Worm (Caenorhabditis elegans): ENCODE data around the gene W08F4.7.

Gene W08F4.7

DNA sequence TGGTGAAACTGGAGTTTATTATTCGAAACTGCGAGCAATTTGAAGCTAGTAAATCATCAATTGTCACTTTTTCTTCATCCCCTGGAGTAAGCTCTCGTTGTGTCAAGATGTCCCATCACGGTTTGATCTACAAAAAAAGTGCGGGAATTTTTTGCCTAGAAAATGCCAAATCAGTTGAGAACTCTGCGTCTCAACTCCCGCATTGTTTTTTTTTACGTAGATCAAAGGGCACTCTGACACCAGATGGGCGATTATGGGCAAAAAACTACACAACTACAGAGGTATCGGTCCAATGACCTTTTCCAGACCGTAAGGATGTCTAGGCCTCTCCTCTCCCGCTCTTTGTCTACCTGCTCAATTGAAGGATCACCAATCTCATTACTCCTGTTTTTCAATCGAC, 10.0 kb upstream of the W08F4.7 start, which contains the start of gene fbxb-34:
TSS of gene fbxb-34 (plus strand) at position 301 of the 400 bp plus-strand sequence.
- no peak for TF ChIP-seq sptf-1 (tag; optimal IDR thresholded peaks at IDR 0.05)
- no peak for TF ChIP-seq blmp-1 (tag; optimal IDR thresholded peaks at IDR 0.05)
- no peak for TF ChIP-seq mls-2 (tag; optimal IDR thresholded peaks at IDR 0.05)
- TF ChIP-seq cnd-1 (tag; optimal IDR thresholded peaks at IDR 0.05) = no peak
- TF ChIP-seq zip-8 (tag; optimal IDR thresholded peaks at IDR 0.05) = no peak

DNA sequence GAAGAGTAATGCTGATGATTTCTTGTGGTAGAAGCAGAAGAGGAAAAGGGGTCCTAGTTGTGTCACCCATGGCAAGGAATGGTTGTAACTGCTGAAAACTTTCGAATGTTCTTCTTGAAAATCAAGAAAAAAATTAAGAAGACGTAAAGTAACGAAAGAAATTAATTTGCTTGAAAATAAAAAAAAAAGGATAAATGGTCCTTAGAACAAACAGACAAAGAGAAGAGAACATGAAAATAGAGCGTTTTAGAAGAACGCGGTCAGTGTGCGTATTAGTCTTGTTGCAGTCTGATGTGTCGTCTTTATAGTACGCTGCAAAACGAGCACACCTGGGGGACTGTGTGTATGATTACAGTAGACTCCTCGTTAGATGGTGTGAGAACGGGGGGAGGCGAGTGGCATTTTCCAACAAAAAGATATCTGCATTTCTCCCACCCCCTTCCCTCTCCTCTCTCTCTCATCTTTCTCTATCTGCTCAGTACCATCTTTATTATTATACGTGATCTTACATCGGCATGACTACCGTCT, 6.9 kb upstream of the W08F4.7 start, which contains the start of the genes W08F4.12 and W08F4.13:
TSS of gene W08F4.12 (minus strand) at position 101 of the 528 bp plus-strand sequence.
TSS of gene W08F4.13 (plus strand) at position 478 of the 528 bp plus-strand sequence.
- TF ChIP-seq nhr-28 (tag; optimal IDR thresholded peaks at IDR 0.05) (no peak), nhr-12 (tag; optimal IDR thresholded peaks at IDR 0.05) (no peak), lin-32 (GFP tag; optimal IDR thresholded peaks at IDR 0.05) (no peak), ceh-39 (tag; optimal IDR thresholded peaks at IDR 0.05) (no peak), unc-39 (tag; optimal IDR thresholded peaks at IDR 0.05) (no peak), hlh-1 (tag; optimal IDR thresholded peaks at IDR 0.05) (no peak), lsy-2 (tag; optimal IDR thresholded peaks at IDR 0.05) (no peak), zip-8 (tag; optimal IDR thresholded peaks at IDR 0.05) (no peak), sem-2 (GFP tag; optimal IDR thresholded peaks at IDR 0.05) (no peak), cnd-1 (tag; optimal IDR thresholded peaks at IDR 0.05) (no peak), nhr-76 (tag; optimal IDR thresholded peaks at IDR 0.05) (no peak), nhr-237 (tag; optimal IDR thresholded peaks at IDR 0.05) (no peak), pha-4 (tag; optimal IDR thresholded peaks at IDR 0.05) (no peak), elt-1 (tag; optimal IDR thresholded peaks at IDR 0.05; ENCODE audit: borderline replicate concordance, insufficient read depth) (no peak), ceh-43 (GFP tag; optimal IDR thresholded peaks at IDR 0.05) (no peak), drap-1 (GFP tag; optimal IDR thresholded peaks at IDR 0.05) (no peak), unc-62 (GFP tag; optimal IDR thresholded peaks at IDR 0.05) (no peak), sptf-1 (tag; optimal IDR thresholded peaks at IDR 0.05) (no peak), ces-1 (GFP tag; optimal IDR thresholded peaks at IDR 0.05) (no peak), snpc-4 (tag; optimal IDR thresholded peaks at IDR 0.05) (no peak)

DNA sequence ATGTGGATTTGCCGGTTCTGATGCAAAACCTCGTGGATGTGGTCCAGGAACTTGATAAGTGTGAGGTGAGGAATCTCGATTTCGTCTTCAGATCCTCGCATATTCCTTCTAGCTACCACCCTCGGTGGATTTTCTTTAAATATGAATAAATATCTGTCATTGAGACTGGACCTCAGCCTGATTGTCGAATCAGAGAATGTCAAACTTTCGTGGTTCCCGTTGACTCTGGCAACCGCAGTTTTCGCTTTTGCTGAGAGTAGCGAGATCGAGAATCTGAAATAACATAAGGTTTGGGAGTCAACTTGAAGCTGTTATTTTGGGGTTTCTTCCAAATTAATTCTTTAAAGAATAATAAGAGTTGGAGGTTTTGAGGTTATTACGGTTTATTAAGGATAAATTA, 5.1 kb upstream of the W08F4.7 start, which contains the start of gene fbxb-14:
TSS of gene fbxb-14 (minus strand) at position 101 of the 400 bp plus-strand sequence.
- TF ChIP-seq nhr-12 (tag; optimal IDR thresholded peaks at IDR 0.05) = no peak
- no peak for TF ChIP-seq nhr-2 (tag; optimal IDR thresholded peaks at IDR 0.05)
- no peak for TF ChIP-seq elt-3 (tag; optimal IDR thresholded peaks at IDR 0.05)

DNA sequence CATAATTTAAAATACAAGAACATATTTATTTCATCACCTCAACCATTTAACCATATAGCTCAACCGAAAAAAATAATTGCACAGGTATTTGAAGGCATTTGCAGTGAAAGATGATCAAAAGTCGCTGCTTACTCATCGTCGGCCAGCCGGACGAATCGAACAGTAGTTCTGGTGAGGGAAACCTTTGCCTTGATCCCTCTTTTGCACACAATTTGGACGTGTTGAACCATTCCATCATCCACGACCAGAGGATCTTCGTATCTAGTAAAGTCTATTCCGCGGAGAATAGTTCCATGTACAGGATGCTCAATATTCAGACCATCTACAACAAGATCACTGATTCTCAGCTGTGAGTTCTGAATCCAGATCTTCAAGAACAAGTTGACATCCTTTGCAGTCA, 4.5 kb upstream of the W08F4.7 start:
- TF ChIP-seq cnd-1 (tag; optimal IDR thresholded peaks at IDR 0.05) (no peak), nhr-28 (tag; optimal IDR thresholded peaks at IDR 0.05) (no peak)

DNA sequence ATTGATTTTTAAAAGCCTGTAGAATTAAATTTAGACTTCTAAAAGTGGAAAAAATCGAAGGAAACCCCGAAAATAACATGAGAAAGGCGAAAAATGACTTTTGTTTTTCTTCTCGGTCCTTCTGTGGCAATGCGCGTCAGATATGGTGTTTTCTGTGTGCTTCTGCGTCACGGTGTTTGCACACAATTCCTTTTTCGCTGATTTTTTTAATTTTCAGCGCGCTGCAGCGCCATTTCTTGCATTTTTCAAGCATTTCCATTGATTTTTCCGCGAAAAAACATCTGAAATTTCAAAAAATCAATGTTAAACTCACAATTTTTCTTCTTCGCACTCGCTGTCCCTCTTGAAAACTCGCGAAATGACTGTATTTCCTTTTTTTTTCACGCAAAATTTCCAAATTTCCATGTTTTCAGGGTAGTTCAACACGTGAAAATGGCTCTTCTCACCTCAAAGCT, 2.7 kb upstream of the W08F4.7 start, which contains the start of the genes cdc-37 and W08F4.3:
TSS of gene cdc-37 (minus strand) at position 405 of the 455 bp plus-strand sequence.
TSS of gene W08F4.3 (plus strand) at position 414 of the 455 bp plus-strand sequence.
- no peak for TF ChIP-seq nhr-76 (tag; optimal IDR thresholded peaks at IDR 0.05)
- no peak for TF ChIP-seq nhr-12 (tag; optimal IDR thresholded peaks at IDR 0.05)
- TF ChIP-seq nhr-28 (tag; optimal IDR thresholded peaks at IDR 0.05) = no peak
- no peak for TF ChIP-seq lin-32 (GFP tag; optimal IDR thresholded peaks at IDR 0.05)
- TF ChIP-seq ces-1 (GFP tag; optimal IDR thresholded peaks at IDR 0.05) = peak; percentile 31
- TF ChIP-seq blmp-1 (tag; optimal IDR thresholded peaks at IDR 0.05) = no peak
- TF ChIP-seq elt-3 (tag; optimal IDR thresholded peaks at IDR 0.05) = no peak
- TF ChIP-seq unc-120 (tag; optimal IDR thresholded peaks at IDR 0.05; ENCODE audit: poor library complexity, severe bottlenecking) = peak; percentile 98

DNA sequence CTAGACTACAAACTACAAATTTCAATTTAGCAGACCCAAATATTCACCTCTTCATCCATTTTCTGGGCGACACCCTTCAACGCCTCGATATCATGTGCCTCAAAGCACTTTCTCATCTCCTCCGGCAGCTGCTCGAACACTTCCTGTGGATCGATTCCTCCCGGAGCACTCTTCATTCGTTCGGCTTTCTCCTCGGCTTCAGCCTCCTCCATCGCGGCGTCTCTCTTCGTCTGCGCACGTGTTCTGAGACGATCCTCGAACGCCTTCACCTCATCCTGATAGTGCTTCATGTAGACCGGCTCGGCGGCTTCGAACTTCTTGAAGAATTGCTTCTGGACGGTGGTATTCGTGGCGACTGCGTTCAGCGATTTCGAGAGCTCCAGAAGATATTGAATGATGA, 1.3 kb upstream of the W08F4.7 start:
- TF ChIP-seq ceh-83 (GFP tag; optimal IDR thresholded peaks at IDR 0.05) (no peak), unc-39 (tag; optimal IDR thresholded peaks at IDR 0.05) (no peak), nhr-237 (tag; optimal IDR thresholded peaks at IDR 0.05) (no peak), nhr-28 (tag; optimal IDR thresholded peaks at IDR 0.05) (no peak), bed-3 (GFP tag; optimal IDR thresholded peaks at IDR 0.05) (no peak), sem-2 (GFP tag; optimal IDR thresholded peaks at IDR 0.05) (no peak), nhr-12 (tag; optimal IDR thresholded peaks at IDR 0.05) (no peak), M03D4.4 (tag; optimal IDR thresholded peaks at IDR 0.05) (no peak), ceh-39 (tag; optimal IDR thresholded peaks at IDR 0.05) (no peak), mls-2 (tag; optimal IDR thresholded peaks at IDR 0.05) (no peak), cnd-1 (tag; optimal IDR thresholded peaks at IDR 0.05) (no peak), ztf-11 (tag; optimal IDR thresholded peaks at IDR 0.05) (no peak), tbx-8 (GFP tag; optimal IDR thresholded peaks at IDR 0.05) (no peak), pha-4 (tag; optimal IDR thresholded peaks at IDR 0.05) (no peak), ceh-43 (GFP tag; optimal IDR thresholded peaks at IDR 0.05) (no peak), unc-120 (tag; optimal IDR thresholded peaks at IDR 0.05; ENCODE audit: poor library complexity, severe bottlenecking) (no peak)
